Fruit fly (Drosophila melanogaster): ENCODE results near the gene mthl7.

The mthl7 gene

dm6 chr3L:8186627-8187396 is 6.5 kb upstream of the mthl7 start, which contains the start of the genes ERR and Atg18a (continued):
- TF ChIP-seq Dp (GFP tag; optimal IDR thresholded peaks at IDR 0.05) (peak; percentile 27), yki (optimal IDR thresholded peaks at IDR 0.05) (no peak), her (GFP tag; optimal IDR thresholded peaks at IDR 0.05) (peak; percentile 57), CG14014 (GFP tag; IDR thresholded peaks at IDR 0.05) (peak; percentile 85), sim (GFP tag; IDR thresholded peaks at IDR 0.05) (no peak), dm (GFP tag; optimal IDR thresholded peaks at IDR 0.05) (peak; percentile 69), CG14965 (GFP tag; optimal IDR thresholded peaks at IDR 0.05; ENCODE audit: borderline replicate concordance) (no peak), CG17802 (tag; optimal IDR thresholded peaks at IDR 0.05) (peak; percentile 31), CG7372 (GFP tag; IDR thresholded peaks at IDR 0.05) (peak; percentile 89), fu2 (GFP tag; optimal IDR thresholded peaks at IDR 0.05) (peak; percentile 84), Sry-δ (GFP tag; optimal IDR thresholded peaks at IDR 0.05) (peak; percentile 58), stwl (tag; optimal IDR thresholded peaks at IDR 0.05) (peak; percentile 98), Dek (tag; optimal IDR thresholded peaks at IDR 0.05) (peak; percentile 87), ERR (GFP tag; optimal IDR thresholded peaks at IDR 0.05) (peak; percentile 83), lbe (GFP tag; optimal IDR thresholded peaks at IDR 0.05) (peak; percentile 65), ftz-f1 (GFP tag; optimal IDR thresholded peaks at IDR 0.05) (peak; percentile 46), gem (tag; optimal IDR thresholded peaks at IDR 0.05) (peak; percentile 89), corto (GFP tag; optimal IDR thresholded peaks at IDR 0.05) (peak; percentile 71), Hey (tag; optimal IDR thresholded peaks at IDR 0.05) (peak; percentile 57), Med (GFP tag) (peak; percentile 97), CG13894 (tag; optimal IDR thresholded peaks at IDR 0.05) (peak; percentile 52), slbo (GFP tag; IDR thresholded peaks at IDR 0.05) (peak; percentile 96), CG4424 (GFP tag; optimal IDR thresholded peaks at IDR 0.05) (peak; percentile 79), MESR4 (GFP tag; optimal IDR thresholded peaks at IDR 0.05) (peak; percentile 82), Mrtf (GFP tag; IDR thresholded peaks at IDR 0.05) (peak; percentile 79), h (optimal IDR thresholded peaks at IDR 0.05) (no peak), CG17385 (GFP tag; optimal IDR thresholded peaks at IDR 0.05) (peak; percentile 58), Ets65A (GFP tag) (peak; percentile 99), D19A (tag; optimal IDR thresholded peaks at IDR 0.05) (no peak), CG11247 (GFP tag; IDR thresholded peaks at IDR 0.05) (peak; percentile 80), gsb (GFP tag; IDR thresholded peaks at IDR 0.05) (peak; percentile 61), ranshi (GFP tag; IDR thresholded peaks at IDR 0.05) (peak; percentile 88), CG7556 (GFP tag; optimal IDR thresholded peaks at IDR 0.05) (peak; percentile 75), Sox100B (GFP tag; optimal IDR thresholded peaks at IDR 0.05) (no peak), Gsc (GFP tag; IDR thresholded peaks at IDR 0.05) (peak; percentile 61), CG15514 (GFP tag; optimal IDR thresholded peaks at IDR 0.05) (peak; percentile 99), Atf6 (GFP tag; IDR thresholded peaks at IDR 0.05) (peak; percentile 86), CG31388 (GFP tag; optimal IDR thresholded peaks at IDR 0.05) (peak; percentile 41), luna (GFP tag; optimal IDR thresholded peaks at IDR 0.05) (peak; percentile 23), chif (GFP tag; optimal IDR thresholded peaks at IDR 0.05) (peak; percentile 75 to 80), CG4328 (GFP tag; optimal IDR thresholded peaks at IDR 0.05) (peak; percentile 65), CG12391 (tag; optimal IDR thresholded peaks at IDR 0.05) (peak; percentile 91), pita (GFP tag; optimal IDR thresholded peaks at IDR 0.05) (no peak), tx (GFP tag; optimal IDR thresholded peaks at IDR 0.05) (peak; percentile 82), CG17568 (GFP tag; optimal IDR thresholded peaks at IDR 0.05) (no peak), Hmr (GFP tag; optimal IDR thresholded peaks at IDR 0.05) (peak; percentile 89), CoRest (tag; optimal IDR thresholded peaks at IDR 0.05) (peak; percentile 92), Atf3 (GFP tag; optimal IDR thresholded peaks at IDR 0.05) (peak; percentile 62), wdn (GFP tag; IDR thresholded peaks at IDR 0.05) (peak; percentile 79; the same call in 1 of the 2 replicates), CG14860 (GFP tag; IDR thresholded peaks at IDR 0.05; ENCODE audit: partially characterized antibody) (peak; percentile 36; the same call in 1 of the 3 replicates)
